Worm (Caenorhabditis elegans): ENCODE results near the gene rab-21.

DNA sequence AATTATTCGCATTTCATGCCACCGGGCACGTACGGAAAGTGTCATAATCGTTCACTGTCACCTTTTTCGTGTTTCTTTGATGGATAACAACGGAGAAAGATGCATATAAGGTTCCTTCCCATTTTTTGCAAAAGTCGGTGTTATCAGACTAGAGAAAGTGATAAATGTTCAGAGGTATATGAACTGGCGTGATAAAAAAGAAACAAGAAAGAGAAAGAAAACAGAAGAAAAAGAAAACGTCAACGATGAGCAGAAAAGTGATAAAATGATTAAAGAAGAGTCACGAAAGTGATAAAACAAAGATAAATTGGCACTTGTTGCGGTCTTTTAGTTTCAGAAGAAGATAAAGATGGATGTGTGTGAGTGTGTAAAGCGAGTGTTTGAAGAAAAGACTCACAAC is 15.5 kb upstream of the rab-21 start:
- no peak for TF ChIP-seq him-1 (tag; optimal IDR thresholded peaks at IDR 0.05)
- TF ChIP-seq W03F9.2 (tag; optimal IDR thresholded peaks at IDR 0.05), result no peak
- no peak for TF ChIP-seq dao-5 (tag; optimal IDR thresholded peaks at IDR 0.05)

Measured in whole organism, L4/young adult.